Fruit fly (Drosophila melanogaster) whole organism, prepupa: ENCODE results near the gene SecCl.

Experiments
- Smox ChIP-seq: fragments of 200-800 bp; sonication (Bioruptor generic); optimal IDR thresholded peaks from 3 replicates; lab custom pipeline; 2016; ENCODE audit warnings: missing biosample characterization, missing genetic modification characterization
- fd59A ChIP-seq: fragments of 200-800 bp; sonication (Bioruptor generic); optimal IDR thresholded peaks from 2 replicates; lab custom pipeline; 2017; ENCODE audit warnings: missing biosample characterization, mild to moderate bottlenecking, missing genetic modification characterization, missing genetic modification reagents

dm6 chr3L:17430957-17431585, 38.9 kb upstream of the SecCl start:
- no peak for TF ChIP-seq fd59A
- TF ChIP-seq Smox (GFP tag; lab: Kevin White, UChicago): peak; percentile 1
